Worm (Caenorhabditis elegans) whole organism, young adult: Measurements from ENCODE around the gene C50E3.7.

Source experiments
- B0035.1 ChIP-seq: sonication (generic microtip); optimal IDR thresholded peaks from 2 replicates; lab custom pipeline; 2016; ENCODE audit warnings: missing genetic modification characterization, mild to moderate bottlenecking, missing compliant biosample characterization, missing genotype, missing genetic modification reagents
- B0336.3 ChIP-seq: fragments of 200-800 bp; sonication (Bioruptor generic); IDR thresholded peaks from 2 replicates; pipeline ENCODE4 v1.3.6; 2022; ENCODE audit warnings: missing genetic modification characterization, missing compliant biosample characterization
- F10E7.11 ChIP-seq: sonication (generic microtip); optimal IDR thresholded peaks from 2 replicates; lab custom pipeline; 2017; ENCODE audit warnings: mild to moderate bottlenecking, missing genetic modification characterization, moderate library complexity, missing compliant biosample characterization
- F22D6.2 ChIP-seq: sonication (generic microtip); optimal IDR thresholded peaks from 2 replicates; lab custom pipeline; 2016; ENCODE audit warnings: mild to moderate bottlenecking, missing genetic modification characterization, missing compliant biosample characterization
- F33H1.4 ChIP-seq: fragments of 200-800 bp; sonication (Bioruptor generic); IDR thresholded peaks from 2 replicates; pipeline ENCODE4 v1.3.6; 2022; ENCODE audit warnings: missing genetic modification reagents, missing genetic modification characterization, missing compliant biosample characterization
- F37B4.10 ChIP-seq: fragments of 200-800 bp; sonication (Bioruptor generic); IDR thresholded peaks from 2 replicates; pipeline ENCODE4 v1.3.6; 2022; ENCODE audit warnings: missing genetic modification characterization, missing compliant biosample characterization
- F39B2.1 ChIP-seq: fragments of 200-800 bp; sonication (Bioruptor generic); IDR thresholded peaks from 2 replicates; pipeline ENCODE4 v1.3.6; 2022; ENCODE audit warnings: missing genetic modification reagents, missing genetic modification characterization, missing compliant biosample characterization
- F52B5.7 ChIP-seq: sonication (generic microtip); optimal IDR thresholded peaks from 2 replicates; lab custom pipeline; 2016; ENCODE audit warnings: mild to moderate bottlenecking, missing genetic modification characterization, missing compliant biosample characterization
- F57A8.1 ChIP-seq: fragments of 200-800 bp; sonication (Bioruptor generic); optimal IDR thresholded peaks from 2 replicates; lab custom pipeline; 2018; ENCODE audit warnings: mild to moderate bottlenecking, missing genetic modification characterization, moderate library complexity, missing compliant biosample characterization
- T07F8.4 ChIP-seq: sonication (generic microtip); optimal IDR thresholded peaks from 2 replicates; lab custom pipeline; 2016; ENCODE audit warnings: mild to moderate bottlenecking, missing genetic modification characterization, moderate library complexity, missing compliant biosample characterization
- Y95B8A.8 ChIP-seq: fragments of 200-800 bp; sonication (Bioruptor generic); IDR thresholded peaks from 2 replicates; pipeline ENCODE4 v1.3.6; 2022; ENCODE audit warnings: missing genetic modification reagents, missing genetic modification characterization, missing compliant biosample characterization
- akir-1 ChIP-seq: fragments of 200-800 bp; sonication (Bioruptor generic); optimal IDR thresholded peaks from 2 replicates; lab custom pipeline; 2018; ENCODE audit warnings: mild to moderate bottlenecking, missing genetic modification characterization, moderate library complexity, missing compliant biosample characterization
- aptf-3 ChIP-seq: fragments of 200-800 bp; sonication (Bioruptor generic); IDR thresholded peaks from 2 replicates; pipeline ENCODE4 v1.3.6; 2022; ENCODE audit warnings: missing genetic modification characterization, missing compliant biosample characterization
- attf-3 ChIP-seq: fragments of 200-800 bp; sonication (Bioruptor generic); conservative IDR thresholded peaks from 2 replicates; pipeline ENCODE4 v1.3.6; 2022; ENCODE audit warnings: missing genetic modification reagents, missing genetic modification characterization, missing compliant biosample characterization
- attf-5 ChIP-seq: fragments of 200-800 bp; sonication (Bioruptor generic); optimal IDR thresholded peaks from 2 replicates; lab custom pipeline; 2018; ENCODE audit warnings: mild to moderate bottlenecking, missing genetic modification characterization, missing compliant biosample characterization
- ccch-3 ChIP-seq: fragments of 200-800 bp; sonication (Bioruptor generic); optimal IDR thresholded peaks from 2 replicates; lab custom pipeline; 2018; ENCODE audit warnings: mild to moderate bottlenecking, missing genetic modification characterization, missing compliant biosample characterization
- ceh-100 ChIP-seq: fragments of 200-800 bp; sonication (Bioruptor generic); IDR thresholded peaks from 2 replicates; pipeline ENCODE4 v1.3.6; 2022; ENCODE audit warnings: missing genetic modification reagents, missing genetic modification characterization, missing compliant biosample characterization
- ceh-91 ChIP-seq: fragments of 200-800 bp; sonication (Bioruptor generic); IDR thresholded peaks from 2 replicates; pipeline ENCODE4 v1.3.6; 2022; ENCODE audit warnings: missing genetic modification reagents, missing genetic modification characterization, missing compliant biosample characterization
- chd-7 ChIP-seq: sonication (generic microtip); optimal IDR thresholded peaks from 2 replicates; lab custom pipeline; 2016; ENCODE audit warnings: mild to moderate bottlenecking, missing genetic modification characterization, moderate library complexity, missing compliant biosample characterization
- egl-44 ChIP-seq: fragments of 200-800 bp; sonication (Bioruptor generic); IDR thresholded peaks from 2 replicates; pipeline ENCODE4 v1.3.6; 2022; ENCODE audit warnings: missing genetic modification reagents, missing genetic modification characterization, missing compliant biosample characterization
- egrh-3 ChIP-seq: fragments of 200-800 bp; sonication (Bioruptor generic); IDR thresholded peaks from 2 replicates; pipeline ENCODE4 v1.3.6; 2022; ENCODE audit warnings: missing genetic modification reagents, missing genetic modification characterization, missing compliant biosample characterization
- ekl-4 ChIP-seq: fragments of 200-800 bp; sonication (Bioruptor generic); IDR thresholded peaks from 2 replicates; pipeline ENCODE4 v1.3.6; 2022; ENCODE audit warnings: missing genetic modification reagents, missing genetic modification characterization, missing compliant biosample characterization
- him-1 ChIP-seq: sonication (generic microtip); optimal IDR thresholded peaks from 2 replicates; lab custom pipeline; 2016; ENCODE audit warnings: missing genotype, missing genetic modification reagents, missing genetic modification characterization, missing compliant biosample characterization
- let-607 ChIP-seq, 2 experiments: fragments of 200-800 bp in 1 of 2; sonication (Bioruptor generic) in 1 of 2; sonication (generic microtip) in 1 of 2; optimal IDR thresholded peaks; 2 replicates each; lab custom pipeline; 2016 to 2018; ENCODE audit warnings: mild to moderate bottlenecking in 2 of 2, missing compliant biosample characterization in 2 of 2, missing genetic modification characterization in 2 of 2, moderate library complexity in 2 of 2, missing genotype in 1 of 2
- lir-1 ChIP-seq: fragments of 200-800 bp; sonication (Bioruptor generic); conservative IDR thresholded peaks from 2 replicates; pipeline ENCODE4 v1.3.6; 2022; ENCODE audit warnings: missing genetic modification reagents, missing genetic modification characterization, missing compliant biosample characterization
- madf-6 ChIP-seq: fragments of 200-800 bp; sonication (Bioruptor generic); IDR thresholded peaks from 2 replicates; pipeline ENCODE4 v1.3.6; 2022; ENCODE audit warnings: missing genetic modification reagents, missing genetic modification characterization, missing compliant biosample characterization
- mxl-1 ChIP-seq: sonication (generic microtip); optimal IDR thresholded peaks from 2 replicates; lab custom pipeline; 2016; ENCODE audit warnings: missing genetic modification characterization, missing compliant biosample characterization
- rpc-1 ChIP-seq, 2 experiments: fragments of 150-350 bp in 1 of 2; sonication (generic microtip) in 1 of 2; optimal IDR thresholded peaks; 2 replicates each; lab custom pipeline; 2014 to 2018; ENCODE audit warnings: missing biosample characterization in 1 of 2, missing genetic modification characterization in 1 of 2, missing genetic modification reagents in 1 of 2, missing genotype in 1 of 2
- sdz-38 ChIP-seq: sonication (generic microtip); optimal IDR thresholded peaks from 2 replicates; lab custom pipeline; 2016; ENCODE audit warnings: missing genotype, missing genetic modification characterization, missing compliant biosample characterization
- snpc-1.3 ChIP-seq: sonication (generic microtip); optimal IDR thresholded peaks from 2 replicates; lab custom pipeline; 2017; ENCODE audit warnings: missing genetic modification characterization, mild to moderate bottlenecking, missing compliant biosample characterization, antibody characterized with exemption, moderate library complexity, missing genotype, missing genetic modification reagents; ENCODE audit not compliant: insufficient read depth
- sptf-2 ChIP-seq: fragments of 200-800 bp; sonication (Bioruptor generic); optimal IDR thresholded peaks from 2 replicates; lab custom pipeline; 2018; ENCODE audit warnings: mild to moderate bottlenecking, missing genetic modification characterization, missing compliant biosample characterization
- tbp1 ChIP-seq: fragments of 200-800 bp; sonication (Bioruptor generic); optimal IDR thresholded peaks from 2 replicates; lab custom pipeline; 2018; ENCODE audit warnings: mild to moderate bottlenecking, missing genetic modification characterization, missing compliant biosample characterization
- ztf-26 ChIP-seq: sonication (generic microtip); optimal IDR thresholded peaks from 2 replicates; lab custom pipeline; 2017; ENCODE audit warnings: missing genetic modification characterization, missing compliant biosample characterization
- ztf-28 ChIP-seq: fragments of 200-800 bp; sonication (Bioruptor generic); IDR thresholded peaks from 2 replicates; pipeline ENCODE4 v1.3.6; 2022; ENCODE audit warnings: missing genetic modification reagents, missing genetic modification characterization, missing compliant biosample characterization
- ztf-3 ChIP-seq: fragments of 200-800 bp; sonication (Bioruptor generic); optimal IDR thresholded peaks from 2 replicates; lab custom pipeline; 2018; ENCODE audit warnings: mild to moderate bottlenecking, missing genetic modification characterization, missing compliant biosample characterization

The C50E3.7 gene

ce11 chrV:7598269-7598668, at the start of gene C50E3.7:
Gene C50E3.7, minus strand, starts transcription at chrV:7598369.
- TF ChIP-seq F39B2.1 (GFP tag; lab: Robert Waterston, UW) = no peak
- TF ChIP-seq rpc-1 (optimal IDR thresholded peaks at IDR 0.05; lab: Kevin White, UChicago) = no peak
- no peak for TF ChIP-seq rpc-1 (tag; optimal IDR thresholded peaks at IDR 0.05; lab: Kevin White, UChicago)
- TF ChIP-seq F10E7.11 (tag; lab: Kevin White, UChicago) = no peak
- no peak for TF ChIP-seq ccch-3 (GFP tag; lab: Kevin White, UChicago)
- no peak for TF ChIP-seq lir-1 (GFP tag; lab: Robert Waterston, UW)
- TF ChIP-seq attf-3 = no peak
- no peak for TF ChIP-seq egrh-3 (GFP tag; lab: Robert Waterston, UW)
- no peak for TF ChIP-seq F33H1.4 (GFP tag; lab: Robert Waterston, UW)
- no peak for TF ChIP-seq mxl-1 (tag; lab: Kevin White, UChicago)
- no peak for TF ChIP-seq akir-1 (GFP tag; lab: Kevin White, UChicago)
- TF ChIP-seq tbp1 = no peak
- TF ChIP-seq him-1 (tag; lab: Kevin White, UChicago) = no peak
- no peak for TF ChIP-seq attf-5 (GFP tag; lab: Kevin White, UChicago)
- no peak for TF ChIP-seq F22D6.2 (tag; lab: Kevin White, UChicago)
- TF ChIP-seq, all 124 proteins: peak for 0

DNA sequence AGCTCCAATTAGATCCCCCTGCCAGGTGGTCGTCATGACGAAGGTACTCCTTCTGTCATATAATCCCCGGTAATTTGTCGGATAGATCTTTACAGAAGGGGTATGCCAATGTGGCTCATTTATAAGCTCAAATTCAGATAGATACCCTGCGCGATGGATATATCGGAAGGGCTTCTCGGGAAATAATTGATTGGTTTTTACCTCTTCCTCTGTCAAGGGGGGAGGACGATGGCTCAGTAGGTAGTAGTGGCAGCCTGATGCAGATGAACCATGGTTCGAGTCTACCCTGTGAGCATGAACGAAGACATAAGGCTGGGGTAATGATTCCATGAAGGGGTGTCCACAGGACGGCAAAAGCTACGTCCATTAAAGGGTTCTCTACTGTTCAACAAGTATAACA, 49.0 kb upstream of the C50E3.7 start:
- TF ChIP-seq ztf-26 (tag; lab: Kevin White, UChicago) (no peak), rpc-1 (optimal IDR thresholded peaks at IDR 0.05; lab: Kevin White, UChicago) (no peak), rpc-1 (tag; optimal IDR thresholded peaks at IDR 0.05; lab: Kevin White, UChicago) (peak; percentile 8)

DNA sequence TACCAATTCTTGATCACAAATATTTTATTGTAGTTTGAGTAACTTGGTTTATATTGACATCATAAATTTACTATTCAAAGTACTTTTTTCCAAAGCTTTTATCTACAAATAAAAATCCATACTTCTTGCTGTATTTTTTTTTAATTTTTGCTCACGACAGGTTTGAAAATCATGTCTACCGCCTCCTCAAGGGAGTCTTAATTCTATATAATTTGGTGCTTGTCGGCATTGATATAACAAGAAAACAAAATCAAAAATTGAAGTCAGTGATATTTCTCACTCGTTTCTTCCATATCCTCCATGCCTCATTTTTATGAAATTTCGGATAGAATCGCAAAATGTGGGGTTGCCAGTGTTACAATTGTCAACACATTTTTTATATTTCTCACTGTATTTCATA, 47.3 kb upstream of the C50E3.7 start, which contains the start of gene str-47:
str-47 (plus strand) TSS at position 301 of the 400 bp plus-strand sequence.
- TF ChIP-seq Y95B8A.8 (GFP tag; lab: Robert Waterston, UW) (no peak), B0336.3 (GFP tag; lab: Robert Waterston, UW) (no peak), let-607 (tag; optimal IDR thresholded peaks at IDR 0.05; lab: Kevin White, UChicago) (no peak), aptf-3 (GFP tag; lab: Robert Waterston, UW) (no peak), chd-7 (tag; lab: Kevin White, UChicago) (no peak), ccch-3 (GFP tag; lab: Kevin White, UChicago) (no peak), F52B5.7 (no peak), snpc-1.3 (no peak), F37B4.10 (GFP tag; lab: Robert Waterston, UW) (no peak), T07F8.4 (no peak), ztf-3 (GFP tag; lab: Kevin White, UChicago) (no peak), egl-44 (GFP tag; lab: Robert Waterston, UW) (no peak), ekl-4 (GFP tag; lab: Robert Waterston, UW) (no peak), ztf-28 (no peak), madf-6 (GFP tag; lab: Robert Waterston, UW) (no peak), F22D6.2 (tag; lab: Kevin White, UChicago) (no peak), sdz-38 (no peak), sptf-2 (no peak), ceh-100 (no peak)

- TF ChIP-seq egrh-3 (GFP tag; lab: Robert Waterston, UW) (no peak), ceh-91 (GFP tag; lab: Robert Waterston, UW) (no peak), sdz-38 (no peak), F57A8.1 (no peak), B0035.1 (tag; lab: Kevin White, UChicago) (no peak)
- TF ChIP-seq, all 124 proteins: peak for 0
Measured at ce11 chrV:7643416-7643815, 45.2 kb upstream of the C50E3.7 start, which contains the start of gene F07C4.11. Gene F07C4.11, minus strand, starts transcription at chrV:7643516.
